Worm (Caenorhabditis elegans): Measurements from ENCODE around the gene blos-8.

blos-8 gene

ce11 chrX:15389853-15390252, 41.1 kb downstream of the blos-8 start:
- no peak for TF ChIP-seq mls-2 (tag; optimal IDR thresholded peaks at IDR 0.05)
- no peak for TF ChIP-seq lin-32 (GFP tag; optimal IDR thresholded peaks at IDR 0.05)
- TF ChIP-seq M03D4.4 (tag; optimal IDR thresholded peaks at IDR 0.05) = no peak
- TF ChIP-seq ham-2 (GFP tag; optimal IDR thresholded peaks at IDR 0.05) = no peak
- no peak for TF ChIP-seq sem-2 (GFP tag; optimal IDR thresholded peaks at IDR 0.05)
- no peak for TF ChIP-seq zip-8 (tag; optimal IDR thresholded peaks at IDR 0.05)
- no peak for TF ChIP-seq sptf-1 (tag; optimal IDR thresholded peaks at IDR 0.05)
- no peak for TF ChIP-seq ceh-43 (GFP tag; optimal IDR thresholded peaks at IDR 0.05)
- TF ChIP-seq blmp-1 (tag; optimal IDR thresholded peaks at IDR 0.05) = no peak
- no peak for TF ChIP-seq unc-62 (GFP tag; optimal IDR thresholded peaks at IDR 0.05)
- TF ChIP-seq unc-120 (tag; optimal IDR thresholded peaks at IDR 0.05; ENCODE audit: poor library complexity, severe bottlenecking) = no peak
- no peak for TF ChIP-seq nhr-2 (tag; optimal IDR thresholded peaks at IDR 0.05)
- TF ChIP-seq nhr-28 (tag; optimal IDR thresholded peaks at IDR 0.05) = no peak
- TF ChIP-seq snpc-4 (tag; optimal IDR thresholded peaks at IDR 0.05) = no peak

ce11 chrX:15388259-15388658, 42.7 kb downstream of the blos-8 start:
- TF ChIP-seq snpc-4 (tag; optimal IDR thresholded peaks at IDR 0.05) (no peak), hlh-1 (tag; optimal IDR thresholded peaks at IDR 0.05) (no peak), nhr-28 (tag; optimal IDR thresholded peaks at IDR 0.05) (no peak), ham-2 (GFP tag; optimal IDR thresholded peaks at IDR 0.05) (no peak), sptf-1 (tag; optimal IDR thresholded peaks at IDR 0.05) (no peak), elt-3 (tag; optimal IDR thresholded peaks at IDR 0.05) (no peak), ceh-83 (GFP tag; optimal IDR thresholded peaks at IDR 0.05) (no peak), ces-1 (GFP tag; optimal IDR thresholded peaks at IDR 0.05) (no peak), nhr-12 (tag; optimal IDR thresholded peaks at IDR 0.05) (no peak), bed-3 (GFP tag; optimal IDR thresholded peaks at IDR 0.05) (no peak), blmp-1 (tag; optimal IDR thresholded peaks at IDR 0.05) (no peak)

DNA sequence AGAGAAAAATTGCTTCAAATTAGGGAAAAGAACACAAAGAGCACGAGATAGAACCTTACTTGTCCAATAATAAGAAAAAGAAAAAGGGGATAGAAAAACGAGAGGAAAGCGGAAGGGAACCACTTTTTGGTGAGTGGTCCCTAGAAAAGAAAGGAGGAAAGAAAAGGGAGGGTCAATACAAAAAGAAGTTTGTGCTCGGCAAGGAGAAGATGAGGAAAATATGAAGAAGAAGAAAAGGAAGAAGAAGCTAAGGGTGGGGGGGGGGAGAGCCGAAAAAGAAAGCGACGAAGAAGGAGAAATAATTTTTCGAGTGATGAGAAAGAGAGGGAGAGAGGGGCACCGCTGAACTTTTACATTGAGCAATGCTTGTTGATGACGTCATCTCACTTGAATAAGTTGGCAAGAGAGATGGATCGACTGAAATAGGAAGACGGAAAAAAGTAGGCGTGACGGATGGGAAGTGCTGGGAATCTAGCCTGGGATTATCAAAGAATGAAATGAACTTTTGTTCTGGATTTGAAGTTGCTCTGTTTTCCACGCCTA, 45.1 kb downstream of the blos-8 start:
- TF ChIP-seq nhr-12 (tag; optimal IDR thresholded peaks at IDR 0.05) = no peak
- peak; percentile 30 for TF ChIP-seq ces-1 (GFP tag; optimal IDR thresholded peaks at IDR 0.05)
- no peak for TF ChIP-seq cnd-1 (tag; optimal IDR thresholded peaks at IDR 0.05)
- TF ChIP-seq hlh-1 (tag; optimal IDR thresholded peaks at IDR 0.05) = no peak
- TF ChIP-seq sptf-1 (tag; optimal IDR thresholded peaks at IDR 0.05) = peak; percentile 11
- no peak for TF ChIP-seq ceh-43 (GFP tag; optimal IDR thresholded peaks at IDR 0.05)
- TF ChIP-seq mab-5 (tag; optimal IDR thresholded peaks at IDR 0.05) = no peak
- TF ChIP-seq nhr-237 (tag; optimal IDR thresholded peaks at IDR 0.05) = no peak
- peak; percentile 42 for TF ChIP-seq zip-8 (tag; optimal IDR thresholded peaks at IDR 0.05)
- TF ChIP-seq unc-39 (tag; optimal IDR thresholded peaks at IDR 0.05) = no peak
- no peak for TF ChIP-seq nhr-76 (tag; optimal IDR thresholded peaks at IDR 0.05)

DNA sequence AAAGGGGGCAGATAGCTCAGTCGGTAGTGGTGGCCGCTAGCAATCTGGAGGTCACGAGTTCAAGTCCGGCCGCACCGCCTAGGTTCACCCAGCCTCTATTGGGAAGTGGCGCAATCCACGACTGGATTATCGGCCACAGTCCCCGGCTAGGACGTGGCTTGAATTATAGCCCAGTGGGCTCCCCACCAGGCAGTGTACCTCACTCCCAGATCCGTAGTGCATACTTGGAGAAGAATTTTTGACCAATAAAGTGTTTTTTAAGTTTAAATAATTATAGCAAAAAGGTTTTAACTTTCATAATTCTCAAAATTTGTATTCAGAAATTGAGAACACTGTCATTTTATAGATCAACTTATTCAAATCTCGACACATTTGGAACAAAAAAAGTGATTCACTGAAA, 45.6 kb downstream of the blos-8 start:
- TF ChIP-seq sem-2 (GFP tag; optimal IDR thresholded peaks at IDR 0.05) (no peak), bed-3 (GFP tag; optimal IDR thresholded peaks at IDR 0.05) (no peak), nhr-76 (tag; optimal IDR thresholded peaks at IDR 0.05) (no peak), nhr-28 (tag; optimal IDR thresholded peaks at IDR 0.05) (no peak), unc-62 (GFP tag; optimal IDR thresholded peaks at IDR 0.05) (no peak), ceh-39 (tag; optimal IDR thresholded peaks at IDR 0.05) (no peak), lin-32 (GFP tag; optimal IDR thresholded peaks at IDR 0.05) (no peak), mep-1 (tag; optimal IDR thresholded peaks at IDR 0.05) (no peak), ham-2 (GFP tag; optimal IDR thresholded peaks at IDR 0.05) (no peak), sptf-1 (tag; optimal IDR thresholded peaks at IDR 0.05) (no peak), flh-1 (GFP tag; optimal IDR thresholded peaks at IDR 0.05) (no peak), pha-4 (tag; optimal IDR thresholded peaks at IDR 0.05) (no peak), ceh-43 (GFP tag; optimal IDR thresholded peaks at IDR 0.05) (no peak), nhr-2 (tag; optimal IDR thresholded peaks at IDR 0.05) (no peak)

DNA sequence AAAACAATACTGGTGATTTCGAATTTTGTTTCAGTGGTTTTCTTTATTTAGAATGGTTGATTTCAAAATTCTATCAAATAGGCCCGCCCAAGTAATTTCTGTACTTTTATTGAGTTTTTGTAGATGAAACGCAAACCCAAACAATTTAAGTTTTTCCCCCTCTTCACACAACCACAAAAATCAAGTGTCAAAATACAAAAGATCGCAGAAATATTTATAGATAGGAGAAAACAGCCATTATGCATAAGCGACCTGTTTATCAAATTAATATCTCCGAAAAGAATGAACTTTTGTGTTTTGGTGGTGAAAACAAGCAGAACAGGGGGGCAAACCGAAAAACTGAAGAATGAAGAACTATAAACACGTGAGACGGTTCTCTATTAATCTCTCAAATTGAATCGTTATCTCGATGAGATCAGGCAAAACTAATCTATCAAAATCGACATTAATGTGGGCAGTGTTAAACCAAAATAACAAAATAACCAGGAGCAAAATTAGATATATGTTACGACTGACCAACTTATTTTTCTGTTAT, 46.8 kb downstream of the blos-8 start:
- peak; percentile 44 for TF ChIP-seq elt-1 (tag; optimal IDR thresholded peaks at IDR 0.05; ENCODE audit: borderline replicate concordance, insufficient read depth)
- no peak for TF ChIP-seq nhr-237 (tag; optimal IDR thresholded peaks at IDR 0.05)
